Fruit fly (Drosophila melanogaster) whole organism, adult: ENCODE data around the gene Gr61a.

Experiments used
- CG11617 ChIP-seq: fragments of 200-800 bp; sonication (Bioruptor generic); optimal IDR thresholded peaks from 2 replicates; lab custom pipeline; 2017; ENCODE audit warnings: mild to moderate bottlenecking, missing biosample characterization, missing genetic modification reagents, missing genetic modification characterization
- CG12768 ChIP-seq: fragments of 200-800 bp; sonication (Bioruptor generic); optimal IDR thresholded peaks from 2 replicates; lab custom pipeline; 2017; ENCODE audit warnings: missing biosample characterization, missing genetic modification characterization, mild to moderate bottlenecking, moderate library complexity, missing genetic modification reagents
- CG14711 ChIP-seq: fragments of 200-800 bp; sonication (Bioruptor generic); optimal IDR thresholded peaks from 2 replicates; lab custom pipeline; 2018; ENCODE audit warnings: missing biosample characterization, mild to moderate bottlenecking, missing genetic modification characterization, moderate library complexity
- CG33017 ChIP-seq: fragments of 200-800 bp; sonication (Bioruptor generic); optimal IDR thresholded peaks from 2 replicates; lab custom pipeline; 2018; ENCODE audit warnings: missing biosample characterization, mild to moderate bottlenecking, missing genetic modification characterization, moderate library complexity
- CG5204 ChIP-seq: fragments of 200-800 bp; sonication (Bioruptor generic); optimal IDR thresholded peaks from 2 replicates; lab custom pipeline; 2016; ENCODE audit warnings: missing biosample characterization, missing genetic modification characterization
- CG7045 ChIP-seq: fragments of 200-800 bp; sonication (Bioruptor generic); optimal IDR thresholded peaks from 2 replicates; lab custom pipeline; 2017; ENCODE audit warnings: missing biosample characterization, mild to moderate bottlenecking, missing genetic modification characterization
- CG7101 ChIP-seq: fragments of 200-800 bp; sonication (Bioruptor generic); optimal IDR thresholded peaks from 2 replicates; lab custom pipeline; 2018; ENCODE audit warnings: missing biosample characterization, mild to moderate bottlenecking, missing genetic modification characterization, moderate library complexity
- Clk ChIP-seq: fragments of 200-800 bp; sonication (Bioruptor generic); optimal IDR thresholded peaks from 2 replicates; lab custom pipeline; 2017; ENCODE audit warnings: missing biosample characterization, missing genetic modification characterization
- Crg-1 ChIP-seq: fragments of 200-800 bp; sonication (Bioruptor generic); optimal IDR thresholded peaks from 2 replicates; lab custom pipeline; 2016; ENCODE audit warnings: missing biosample characterization, missing genetic modification characterization
- Hr96 ChIP-seq: fragments of 200-800 bp; sonication (Bioruptor generic); optimal IDR thresholded peaks from 2 replicates; lab custom pipeline; 2016; ENCODE audit warnings: missing biosample characterization, missing genetic modification characterization
- Mnt ChIP-seq: fragments of 200-800 bp; sonication (Bioruptor generic); optimal IDR thresholded peaks from 2 replicates; lab custom pipeline; 2016; ENCODE audit warnings: missing biosample characterization, mild to moderate bottlenecking, missing genetic modification characterization
- bab1 ChIP-seq: fragments of 200-800 bp; sonication (Bioruptor generic); optimal IDR thresholded peaks from 3 replicates; lab custom pipeline; 2019; ENCODE audit warnings: missing biosample characterization, mild to moderate bottlenecking, missing genetic modification characterization, moderate library complexity
- cic ChIP-seq: fragments of 200-800 bp; sonication (Bioruptor generic); optimal IDR thresholded peaks from 2 replicates; lab custom pipeline; 2017; ENCODE audit warnings: missing biosample characterization, mild to moderate bottlenecking, missing genetic modification characterization, moderate library complexity
- cnc ChIP-seq, 2 experiments: fragments of >200 bp; optimal IDR thresholded peaks; 2 replicates each; lab custom pipeline; 2017
- kay ChIP-seq: fragments of 200-800 bp; sonication (Bioruptor generic); peaks from one replicate; lab custom pipeline; 2016; ENCODE audit warnings: missing biosample characterization, missing genetic modification characterization, borderline replicate concordance
- ovo ChIP-seq: fragments of 200-800 bp; sonication (Bioruptor generic); optimal IDR thresholded peaks from 2 replicates; lab custom pipeline; 2016; ENCODE audit warnings: missing biosample characterization, missing genetic modification characterization
- pad ChIP-seq: fragments of 200-800 bp; sonication (Bioruptor generic); optimal IDR thresholded peaks from 3 replicates; lab custom pipeline; 2017; ENCODE audit warnings: missing biosample characterization, missing genetic modification characterization, mild to moderate bottlenecking, moderate library complexity, missing genetic modification reagents
- tj ChIP-seq: fragments of 200-800 bp; sonication (Bioruptor generic); optimal IDR thresholded peaks from 3 replicates; lab custom pipeline; 2017; ENCODE audit warnings: missing biosample characterization, mild to moderate bottlenecking, missing genetic modification characterization, moderate library complexity
- toe ChIP-seq: fragments of 200-800 bp; sonication (Bioruptor generic); optimal IDR thresholded peaks from 2 replicates; lab custom pipeline; 2016; ENCODE audit warnings: missing biosample characterization, missing genetic modification characterization

The Gr61a gene

DNA sequence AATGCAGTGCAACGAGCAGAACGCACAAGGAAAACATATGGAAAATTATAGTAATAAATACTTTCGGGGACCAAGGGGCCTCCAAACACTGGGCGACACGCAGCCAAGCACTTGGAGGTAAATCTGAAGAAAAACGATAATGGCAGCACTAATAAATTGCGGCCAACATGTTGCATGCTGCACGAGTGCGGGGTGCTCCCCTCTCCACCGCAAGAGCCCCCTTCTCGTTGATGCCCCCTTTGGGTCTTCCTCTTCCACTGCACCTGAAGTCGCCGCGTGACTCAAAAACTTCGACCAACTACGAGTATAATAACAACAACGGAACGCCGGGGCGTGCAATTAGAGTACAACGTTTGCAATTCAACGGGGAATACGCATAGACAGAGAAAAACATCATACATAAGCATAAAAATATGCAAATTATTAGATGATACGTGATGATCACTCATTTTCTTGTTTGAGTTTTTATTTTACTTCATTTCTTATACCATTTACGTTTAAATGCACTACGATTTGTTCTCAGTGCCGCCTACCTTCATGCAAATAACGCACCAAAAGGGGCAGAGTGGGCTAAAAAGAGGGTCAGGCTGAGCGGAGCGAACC, 39.3 kb upstream of the Gr61a start:
- TF ChIP-seq kay (GFP tag; lab: Kevin White, UChicago) = no peak
- no peak for TF ChIP-seq tj (GFP tag; lab: Kevin White, UChicago)
- TF ChIP-seq CG5204 (GFP tag; lab: Kevin White, UChicago) = no peak
- no peak for TF ChIP-seq CG14711 (tag; lab: Kevin White, UChicago)
- no peak for TF ChIP-seq cnc (optimal IDR thresholded peaks at IDR 0.05; lab: Kevin White, UChicago)

dm6 chr3L:802700-803273, 38.5 kb upstream of the Gr61a start:
- peak; percentile 59 for TF ChIP-seq bab1 (GFP tag; lab: Kevin White, UChicago)
- TF ChIP-seq Clk (GFP tag; lab: Kevin White, UChicago) = no peak
- no peak for TF ChIP-seq cnc (optimal IDR thresholded peaks at IDR 0.05; lab: Kevin White, UChicago)
- TF ChIP-seq Hr96 (GFP tag; lab: Kevin White, UChicago) = peak; percentile 28
- peak; percentile 27 for TF ChIP-seq CG14711 (tag; lab: Kevin White, UChicago)
- TF ChIP-seq CG33017 (tag; lab: Kevin White, UChicago) = no peak
- TF ChIP-seq CG7045 (GFP tag; lab: Kevin White, UChicago) = peak; percentile 56
- peak; percentile 45 for TF ChIP-seq CG7101
- TF ChIP-seq pad (GFP tag; lab: Kevin White, UChicago) = no peak
- TF ChIP-seq ovo (GFP tag; lab: Kevin White, UChicago) = no peak
- TF ChIP-seq CG5204 (GFP tag; lab: Kevin White, UChicago) = peak; percentile 9

DNA sequence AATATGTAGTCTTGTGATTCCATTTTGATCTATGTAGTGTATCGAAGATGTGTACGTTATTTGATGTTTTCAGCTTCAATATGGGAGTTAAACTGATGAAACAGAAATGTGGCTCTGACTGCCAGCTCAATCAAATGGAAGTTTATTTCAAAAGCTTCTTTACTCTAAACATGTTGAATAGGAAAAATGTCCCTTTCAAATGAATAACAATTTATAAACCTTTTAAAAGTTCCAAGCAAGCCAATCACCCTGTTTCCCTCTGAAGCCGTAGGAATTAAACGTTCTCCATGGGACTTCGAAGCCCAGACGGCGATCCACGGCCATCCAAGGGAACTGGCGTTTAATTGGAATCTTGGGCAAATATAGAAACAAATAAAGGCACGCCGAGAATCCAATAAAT, 37.3 kb upstream of the Gr61a start, which contains the start of gene CG13898:
Gene CG13898, minus strand, starts transcription at position 101 of the 400 bp plus-strand sequence.
- TF ChIP-seq CG33017 (tag; lab: Kevin White, UChicago) = no peak
- TF ChIP-seq ovo (GFP tag; lab: Kevin White, UChicago) = no peak

DNA sequence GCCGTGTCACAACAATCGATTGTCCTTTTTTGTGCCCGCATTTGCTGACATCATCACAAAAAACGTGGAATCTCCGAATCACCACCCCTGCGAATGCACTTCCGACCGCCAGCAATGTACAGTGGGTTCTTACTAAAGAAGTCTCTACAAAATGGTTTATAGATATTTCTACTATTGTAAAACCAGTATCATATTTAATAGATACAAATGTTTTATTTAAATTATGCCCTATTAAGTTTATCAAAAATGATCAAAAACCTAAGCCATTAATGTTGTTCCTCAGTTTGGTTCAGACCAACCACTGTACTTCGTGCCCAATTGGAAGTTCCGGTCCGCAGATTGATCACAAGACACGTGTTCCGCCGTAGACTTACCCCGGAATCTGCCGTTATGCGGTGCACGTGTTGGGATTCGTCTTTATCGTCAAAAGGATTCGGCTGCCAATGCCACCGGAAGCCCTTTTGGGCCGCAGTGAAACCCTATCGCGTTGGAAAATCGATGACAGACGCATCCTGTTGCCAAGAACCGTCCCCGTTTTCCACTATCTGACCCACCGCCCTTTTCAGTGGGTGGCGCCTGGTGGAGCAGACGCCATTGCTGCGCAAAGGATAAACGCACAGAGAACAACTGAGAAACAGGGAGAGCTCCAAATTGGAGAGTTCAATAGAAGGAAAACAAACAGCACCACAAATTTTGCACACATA, 36.5 kb upstream of the Gr61a start:
- TF ChIP-seq pad (GFP tag; lab: Kevin White, UChicago) (peak; percentile 82), bab1 (GFP tag; lab: Kevin White, UChicago) (no peak), CG5204 (GFP tag; lab: Kevin White, UChicago) (peak; percentile 23), Hr96 (GFP tag; lab: Kevin White, UChicago) (no peak), Crg-1 (no peak)

DNA sequence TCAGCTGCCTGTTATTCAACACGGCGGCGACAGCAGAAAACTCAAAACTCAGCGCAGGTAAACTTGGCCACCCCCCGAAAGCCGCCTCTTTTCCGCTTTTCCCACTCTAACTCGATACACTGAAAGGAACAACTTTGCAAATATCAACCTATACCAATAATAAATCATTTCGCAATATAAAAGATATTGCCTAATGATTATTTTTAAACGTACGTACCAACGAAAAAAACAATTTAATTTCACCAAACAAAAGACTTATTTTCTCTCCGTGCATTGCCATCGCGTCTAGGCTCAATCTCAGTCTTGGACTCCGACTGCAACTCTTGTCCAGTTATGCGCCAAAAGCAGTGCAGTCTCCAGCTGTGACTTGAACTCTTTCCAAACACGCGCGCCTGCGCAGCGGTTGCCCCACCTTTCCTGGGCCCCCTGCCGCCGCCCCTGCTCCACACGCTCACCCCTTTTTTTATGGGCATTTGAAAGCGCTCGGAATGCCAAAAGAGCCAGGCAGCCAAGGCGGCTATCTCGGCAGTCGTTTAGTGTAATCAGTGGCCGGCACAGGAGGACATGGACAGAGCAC, 35.5 kb upstream of the Gr61a start:
- TF ChIP-seq Mnt (GFP tag; lab: Kevin White, UChicago) (no peak), cnc (optimal IDR thresholded peaks at IDR 0.05; lab: Kevin White, UChicago) (no peak), ovo (GFP tag; lab: Kevin White, UChicago) (no peak), Clk (GFP tag; lab: Kevin White, UChicago) (no peak)

DNA sequence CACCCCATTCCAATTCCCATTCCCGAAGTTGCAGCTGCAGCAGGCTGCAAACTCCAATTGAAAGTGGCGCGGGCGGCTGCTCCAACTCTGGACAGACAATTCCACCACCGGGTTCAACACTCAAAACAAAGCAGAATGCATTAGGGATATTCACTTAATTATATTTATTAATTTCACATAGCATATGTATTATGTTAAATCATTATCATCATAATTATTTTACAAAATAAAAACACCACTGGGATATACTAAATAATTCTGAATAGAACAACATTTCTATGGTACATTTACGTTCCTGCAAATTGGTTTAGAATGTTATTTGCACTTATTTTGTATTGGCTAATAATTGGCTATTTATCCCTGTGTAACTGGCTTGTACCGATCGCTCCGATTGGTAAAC, 33.8 kb upstream of the Gr61a start:
- TF ChIP-seq Mnt (GFP tag; lab: Kevin White, UChicago) (no peak), ovo (GFP tag; lab: Kevin White, UChicago) (no peak), Crg-1 (no peak), CG33017 (tag; lab: Kevin White, UChicago) (no peak)

- TF ChIP-seq kay (GFP tag; lab: Kevin White, UChicago) (no peak), Hr96 (GFP tag; lab: Kevin White, UChicago) (no peak), cnc (optimal IDR thresholded peaks at IDR 0.05; lab: Kevin White, UChicago) (no peak), pad (GFP tag; lab: Kevin White, UChicago) (peak; percentile 82), tj (GFP tag; lab: Kevin White, UChicago) (no peak), ovo (GFP tag; lab: Kevin White, UChicago) (no peak)
Measured at dm6 chr3L:808725-809537, 32.3 kb upstream of the Gr61a start.

dm6 chr3L:809538-809805, 31.8 kb upstream of the Gr61a start:
- TF ChIP-seq tj (GFP tag; lab: Kevin White, UChicago) (no peak), Mnt (GFP tag; lab: Kevin White, UChicago) (no peak), CG12768 (GFP tag; lab: Kevin White, UChicago) (no peak), ovo (GFP tag; lab: Kevin White, UChicago) (no peak), toe (GFP tag; lab: Kevin White, UChicago) (no peak), kay (GFP tag; lab: Kevin White, UChicago) (no peak), CG33017 (tag; lab: Kevin White, UChicago) (no peak), CG14711 (tag; lab: Kevin White, UChicago) (no peak), CG11617 (GFP tag; lab: Kevin White, UChicago) (no peak), Hr96 (GFP tag; lab: Kevin White, UChicago) (no peak), Crg-1 (no peak), Clk (GFP tag; lab: Kevin White, UChicago) (no peak), cic (GFP tag; lab: Kevin White, UChicago) (no peak), bab1 (GFP tag; lab: Kevin White, UChicago) (no peak), CG7101 (no peak)
